Fruit fly (Drosophila melanogaster): Measurements from ENCODE around the gene Gycbeta100B.

DNA sequence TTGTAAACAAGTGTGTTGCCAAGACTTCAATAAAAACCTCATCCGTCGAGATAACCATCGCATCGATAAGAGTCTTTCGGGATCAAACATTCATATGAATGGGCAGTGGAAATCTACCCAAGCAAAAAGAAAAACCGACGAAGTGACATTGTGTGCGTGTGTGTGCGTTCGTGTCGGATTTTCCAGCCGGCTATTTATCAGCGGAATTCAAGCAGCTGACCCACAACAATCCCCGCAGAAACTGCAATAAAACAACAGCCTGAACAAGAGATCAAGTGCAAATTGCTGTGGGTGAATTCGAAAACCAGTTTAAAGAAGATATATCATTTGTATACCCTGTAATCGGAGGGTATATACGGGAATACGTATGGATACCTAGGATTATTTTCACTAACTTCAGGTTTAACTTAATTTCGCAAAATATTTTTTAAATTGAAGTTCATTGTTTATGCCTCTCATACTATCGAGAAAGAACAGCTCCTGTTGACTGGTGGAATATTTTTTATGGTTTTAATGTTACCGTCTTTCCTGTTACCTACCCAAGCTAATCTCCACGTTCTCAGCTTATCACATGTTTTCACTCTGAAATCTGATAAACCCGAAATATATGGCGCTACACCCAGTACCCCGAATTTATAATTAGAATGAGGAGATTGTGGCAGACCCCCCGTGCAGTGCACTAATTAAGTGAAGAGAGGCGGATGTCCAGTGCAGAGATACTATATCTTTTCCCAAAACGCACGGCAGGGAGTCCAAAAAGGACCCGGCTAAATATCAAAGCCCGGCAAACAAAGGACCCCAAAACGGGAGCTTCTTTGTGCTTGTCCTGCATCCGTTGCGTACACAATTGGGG lies 63.2 kb downstream of the Gycbeta100B start:
- TF ChIP-seq CG14655 (GFP tag; optimal IDR thresholded peaks at IDR 0.05): peak; percentile 9
- no peak for TF ChIP-seq gl (tag; optimal IDR thresholded peaks at IDR 0.05)
- no peak for TF ChIP-seq CG32121 (GFP tag; IDR thresholded peaks at IDR 0.05)
- TF ChIP-seq CG15710 (tag; optimal IDR thresholded peaks at IDR 0.05): no peak
- no peak for TF ChIP-seq Ets98B (GFP tag; IDR thresholded peaks at IDR 0.05)
- TF ChIP-seq Pif1A (GFP tag; optimal IDR thresholded peaks at IDR 0.05): peak; percentile 2
- no peak for TF ChIP-seq CG13204 (GFP tag; optimal IDR thresholded peaks at IDR 0.05)

Measured in whole organism, pupa.